Fruit fly (Drosophila melanogaster) whole organism, prepupa: ENCODE measurements around the gene Ir68a.
A peak's percentile ranks its signal among the peaks of the same experiment; 100 is the strongest.

Experiments used
- CG10631 ChIP-seq: fragments of 200-800 bp; sonication (Bioruptor generic); optimal IDR thresholded peaks from 2 replicates; lab custom pipeline; 2016; ENCODE audit warnings: missing biosample characterization, missing genetic modification characterization
- CG11294 ChIP-seq: fragments of 200-800 bp; sonication (Bioruptor generic); IDR thresholded peaks from 2 replicates; pipeline ENCODE4 v1.3.6; 2022; ENCODE audit warnings: missing biosample characterization, missing genetic modification characterization
- CG11762 ChIP-seq: fragments of 200-800 bp; sonication (Bioruptor generic); optimal IDR thresholded peaks from 3 replicates; lab custom pipeline; 2016; ENCODE audit warnings: missing biosample characterization, missing genetic modification characterization; ENCODE audit not compliant: insufficient read depth
- CG15336 ChIP-seq: fragments of 200-800 bp; sonication (Bioruptor generic); IDR thresholded peaks from 2 replicates; pipeline ENCODE4 v1.3.6; 2022; ENCODE audit warnings: missing biosample characterization, missing genetic modification characterization
- CG1621 ChIP-seq: fragments of 200-800 bp; sonication (Bioruptor generic); optimal IDR thresholded peaks from 3 replicates; lab custom pipeline; 2018; ENCODE audit warnings: missing biosample characterization, mild to moderate bottlenecking, missing genetic modification characterization
- CG31627 ChIP-seq: fragments of 200-800 bp; sonication (Bioruptor generic); optimal IDR thresholded peaks from 3 replicates; lab custom pipeline; 2016; ENCODE audit warnings: missing biosample characterization, missing genetic modification characterization
- CG32006 ChIP-seq: fragments of 200-800 bp; sonication (Bioruptor generic); optimal IDR thresholded peaks from 3 replicates; lab custom pipeline; 2017; ENCODE audit warnings: missing biosample characterization, mild to moderate bottlenecking, missing genetic modification characterization
- CG34406 ChIP-seq: fragments of 200-800 bp; sonication (Bioruptor generic); optimal IDR thresholded peaks from 3 replicates; lab custom pipeline; 2016; ENCODE audit warnings: missing biosample characterization, missing genetic modification characterization
- CG6276 ChIP-seq: fragments of 200-800 bp; sonication (Bioruptor generic); optimal IDR thresholded peaks from 2 replicates; lab custom pipeline; 2017; ENCODE audit warnings: missing biosample characterization, mild to moderate bottlenecking, missing genetic modification characterization
- CG6808 ChIP-seq: fragments of 200-800 bp; sonication (Bioruptor generic); optimal IDR thresholded peaks from 3 replicates; lab custom pipeline; 2017; ENCODE audit warnings: missing biosample characterization, missing genetic modification characterization, mild to moderate bottlenecking, moderate library complexity, missing genetic modification reagents
- CG6854 ChIP-seq: fragments of 200-800 bp; sonication (Bioruptor generic); optimal IDR thresholded peaks from 2 replicates; lab custom pipeline; 2017; ENCODE audit warnings: missing biosample characterization, mild to moderate bottlenecking, missing genetic modification characterization
- CG7368 ChIP-seq: fragments of 200-800 bp; sonication (Bioruptor generic); optimal IDR thresholded peaks from 3 replicates; lab custom pipeline; 2016; ENCODE audit warnings: missing biosample characterization, missing genetic modification characterization
- CG8319 ChIP-seq: fragments of 200-800 bp; sonication (Bioruptor generic); optimal IDR thresholded peaks from 3 replicates; lab custom pipeline; 2016; ENCODE audit warnings: missing biosample characterization, missing genetic modification characterization
- CG8632 ChIP-seq: fragments of 200-800 bp; sonication (Bioruptor generic); optimal IDR thresholded peaks from 3 replicates; lab custom pipeline; 2016; ENCODE audit warnings: missing biosample characterization, missing genetic modification characterization
- CG9139 ChIP-seq: fragments of 200-800 bp; sonication (Bioruptor generic); optimal IDR thresholded peaks from 3 replicates; lab custom pipeline; 2017; ENCODE audit warnings: missing biosample characterization, mild to moderate bottlenecking, missing genetic modification characterization
- Eip93F ChIP-seq: fragments of 200-800 bp; sonication (Bioruptor generic); optimal IDR thresholded peaks from 2 replicates; lab custom pipeline; 2016; ENCODE audit warnings: missing biosample characterization, mild to moderate bottlenecking, missing genetic modification characterization
- Hr39 ChIP-seq: fragments of 200-800 bp; sonication (Bioruptor generic); optimal IDR thresholded peaks from 2 replicates; lab custom pipeline; 2016; ENCODE audit warnings: missing biosample characterization, missing genetic modification characterization
- Lpt ChIP-seq: fragments of 200-800 bp; sonication (Bioruptor generic); optimal IDR thresholded peaks from 3 replicates; lab custom pipeline; 2016; ENCODE audit warnings: missing biosample characterization, missing genetic modification characterization
- Smox ChIP-seq: fragments of 200-800 bp; sonication (Bioruptor generic); optimal IDR thresholded peaks from 3 replicates; lab custom pipeline; 2016; ENCODE audit warnings: missing biosample characterization, missing genetic modification characterization
- Sox102F ChIP-seq: fragments of 200-800 bp; sonication (Bioruptor generic); optimal IDR thresholded peaks from 2 replicates; lab custom pipeline; 2016; ENCODE audit warnings: missing biosample characterization, mild to moderate bottlenecking, missing genetic modification characterization
- Sox14 ChIP-seq: fragments of 200-800 bp; sonication (Bioruptor generic); optimal IDR thresholded peaks from 3 replicates; lab custom pipeline; 2016; ENCODE audit warnings: missing biosample characterization, missing genetic modification characterization
- Sox15 ChIP-seq: fragments of 200-800 bp; sonication (Bioruptor generic); optimal IDR thresholded peaks from 3 replicates; lab custom pipeline; 2016; ENCODE audit warnings: missing biosample characterization, missing genetic modification characterization
- acj6 ChIP-seq: fragments of 200-800 bp; sonication (Bioruptor generic); optimal IDR thresholded peaks from 3 replicates; lab custom pipeline; 2016; ENCODE audit warnings: missing biosample characterization, missing genetic modification characterization
- cyc ChIP-seq: fragments of 200-800 bp; sonication (Bioruptor generic); optimal IDR thresholded peaks from 3 replicates; lab custom pipeline; 2016; ENCODE audit warnings: missing biosample characterization, missing genetic modification characterization
- dac ChIP-seq: fragments of 200-800 bp; sonication (Bioruptor generic); optimal IDR thresholded peaks from 2 replicates; lab custom pipeline; 2017; ENCODE audit warnings: missing biosample characterization, mild to moderate bottlenecking, missing genetic modification characterization
- dsx ChIP-seq: fragments of 200-800 bp; optimal IDR thresholded peaks from 3 replicates; lab custom pipeline; 2019; ENCODE audit warnings: missing biosample characterization, mild to moderate bottlenecking, missing genetic modification characterization, moderate library complexity; ENCODE audit not compliant: poor library complexity, severe bottlenecking
- eg ChIP-seq: fragments of 200-800 bp; sonication (Bioruptor generic); IDR thresholded peaks from 3 replicates; pipeline ENCODE4 v1.3.6; 2022; ENCODE audit warnings: missing biosample characterization, missing genetic modification characterization
- fkh ChIP-seq: fragments of 200-800 bp; sonication (Bioruptor generic); optimal IDR thresholded peaks from 3 replicates; lab custom pipeline; 2017; ENCODE audit warnings: missing biosample characterization, mild to moderate bottlenecking, missing genetic modification characterization, moderate library complexity
- net ChIP-seq: fragments of 200-800 bp; sonication (Bioruptor generic); optimal IDR thresholded peaks from 3 replicates; lab custom pipeline; 2016; ENCODE audit warnings: missing biosample characterization, missing genetic modification characterization
- spab ChIP-seq: fragments of 200-800 bp; sonication (Bioruptor generic); optimal IDR thresholded peaks from 2 replicates; lab custom pipeline; 2017; ENCODE audit warnings: missing biosample characterization, mild to moderate bottlenecking, missing genetic modification characterization, missing genetic modification reagents
- ss ChIP-seq, 2 experiments: fragments of 200-800 bp; sonication (Bioruptor generic); optimal IDR thresholded peaks; 2 replicates in 1 of 2; 3 replicates in 1 of 2; lab custom pipeline; 2017 to 2018; ENCODE audit warnings: mild to moderate bottlenecking in 2 of 2, missing biosample characterization in 2 of 2, missing genetic modification characterization in 2 of 2, moderate library complexity in 1 of 2
- vri ChIP-seq: fragments of 200-800 bp; sonication (Bioruptor generic); optimal IDR thresholded peaks from 3 replicates; lab custom pipeline; 2016; ENCODE audit warnings: missing biosample characterization, mild to moderate bottlenecking, missing genetic modification characterization

The Ir68a gene

DNA sequence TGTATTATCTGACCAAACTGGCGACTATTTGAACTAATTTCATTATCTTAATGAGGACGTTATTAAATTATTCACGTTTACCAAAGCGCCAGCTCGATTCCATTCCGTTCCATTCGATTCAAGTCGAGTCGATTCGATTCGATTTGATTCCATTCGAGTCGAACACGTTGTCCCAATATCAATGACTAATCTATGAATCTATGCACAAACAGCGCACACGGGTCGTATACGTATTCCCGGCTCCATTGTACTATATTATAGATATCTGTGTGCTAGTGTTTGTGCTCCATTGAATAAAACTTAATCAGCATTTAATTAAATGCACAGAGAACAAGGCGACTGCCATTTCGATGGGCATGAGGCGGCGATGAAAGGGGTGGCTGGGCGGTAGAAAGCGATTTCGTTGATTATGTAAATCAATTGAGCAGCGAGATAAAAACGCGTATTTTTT, 3.2 kb upstream of the Ir68a start (continued):
- TF ChIP-seq dac (no peak), ss (GFP tag; optimal IDR thresholded peaks at IDR 0.05; lab: Kevin White, UChicago) (peak in 1 of 2 experiments; percentile 23)

DNA sequence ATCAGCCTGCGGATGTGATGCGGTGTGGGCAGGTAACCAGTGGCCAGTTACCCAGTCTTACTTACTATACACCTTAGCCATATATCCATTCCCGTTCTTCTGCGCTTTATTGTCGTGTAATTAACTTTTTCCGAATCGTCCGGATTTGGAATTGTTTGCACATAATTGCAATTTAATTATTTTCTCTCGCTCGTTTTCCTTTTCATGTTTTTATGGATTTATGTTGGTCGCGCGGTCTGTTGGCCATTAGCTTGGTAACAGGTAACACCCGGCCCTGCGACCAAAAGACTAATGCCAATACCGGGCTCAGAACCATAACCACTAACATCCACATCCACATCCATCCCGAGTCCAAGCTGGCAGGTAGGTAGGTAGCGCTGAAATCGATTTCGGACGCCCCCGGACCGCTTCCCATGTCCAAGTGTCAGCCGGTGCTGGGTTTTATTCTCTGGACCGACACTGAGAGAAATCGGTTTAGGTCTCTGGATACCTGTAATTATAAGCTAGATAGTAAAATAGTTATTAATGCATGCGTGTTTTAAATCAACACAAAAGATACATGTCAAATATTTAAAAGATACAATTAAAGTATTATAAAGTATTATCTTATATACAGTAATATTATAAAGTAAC, 1.2 kb upstream of the Ir68a start:
- TF ChIP-seq net (GFP tag; lab: Kevin White, UChicago) (no peak), CG7368 (no peak), CG34406 (GFP tag; lab: Kevin White, UChicago) (no peak), CG15336 (GFP tag; lab: Robert Waterston, UW) (no peak), CG11762 (GFP tag; lab: Kevin White, UChicago) (no peak), cyc (no peak), Sox15 (GFP tag; lab: Kevin White, UChicago) (no peak), CG10631 (peak; percentile 19), CG6276 (GFP tag; lab: Kevin White, UChicago) (no peak)
- TF ChIP-seq, all 60 proteins: peak for 1

DNA sequence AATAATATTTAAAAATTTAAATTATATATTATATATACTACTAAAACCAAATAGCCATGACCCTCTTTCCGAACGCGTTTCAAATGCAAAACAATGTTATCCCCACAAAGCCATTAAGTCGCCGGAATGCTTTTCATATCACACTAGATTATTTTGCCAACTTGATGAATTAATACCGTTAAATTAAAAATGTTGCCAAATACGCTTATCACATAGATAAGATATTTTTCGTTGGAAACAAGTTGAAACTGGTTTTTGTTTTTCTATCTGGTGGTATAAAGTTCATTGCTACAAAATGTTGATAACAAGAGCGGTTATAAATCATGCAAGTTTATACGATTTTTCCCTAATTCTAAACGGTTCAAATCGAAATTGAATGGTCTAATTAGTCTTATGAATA, 2.5 kb downstream of the Ir68a start:
- peak; percentile 68 for TF ChIP-seq vri (GFP tag; lab: Kevin White, UChicago)
- no peak for TF ChIP-seq CG8632 (GFP tag; lab: Kevin White, UChicago)
- TF ChIP-seq, all 60 proteins: peak for 1

DNA sequence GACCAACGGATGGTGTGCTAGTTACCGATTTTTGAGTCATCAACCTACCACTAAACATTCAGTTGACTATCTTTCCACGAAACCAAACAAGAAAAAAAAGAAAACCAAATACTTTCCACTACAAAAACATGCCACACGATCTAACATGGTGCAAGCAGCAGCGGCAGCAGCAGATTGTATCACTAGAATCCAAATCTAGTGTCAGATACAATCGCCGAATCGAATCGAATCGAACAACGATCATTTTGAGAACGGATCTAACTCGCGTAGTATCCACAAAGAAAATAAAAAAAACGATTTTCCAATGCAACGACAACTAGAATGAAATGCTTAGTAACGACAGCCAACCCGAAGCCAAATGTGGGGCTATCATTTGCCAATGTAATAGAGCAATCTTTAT, 8.3 kb downstream of the Ir68a start:
- TF ChIP-seq CG1621 (tag; lab: Kevin White, UChicago) (no peak), eg (GFP tag; lab: Robert Waterston, UW) (no peak), CG11294 (GFP tag; lab: Robert Waterston, UW) (no peak), dsx (GFP tag; lab: Kevin White, UChicago) (no peak), CG31627 (GFP tag; lab: Kevin White, UChicago) (no peak), Sox14 (no peak), CG8319 (no peak), CG9139 (GFP tag; lab: Kevin White, UChicago) (no peak), acj6 (GFP tag; lab: Kevin White, UChicago) (no peak), CG6808 (GFP tag; lab: Kevin White, UChicago) (no peak), CG32006 (GFP tag; lab: Kevin White, UChicago) (no peak), vri (GFP tag; lab: Kevin White, UChicago) (no peak), fkh (no peak), Sox102F (GFP tag; lab: Kevin White, UChicago) (no peak), CG11762 (GFP tag; lab: Kevin White, UChicago) (no peak)

- TF ChIP-seq CG1621 (tag; lab: Kevin White, UChicago), result no peak
- TF ChIP-seq Hr39 (GFP tag; lab: Kevin White, UChicago), result no peak
- TF ChIP-seq Sox15 (GFP tag; lab: Kevin White, UChicago), result no peak
- no peak for TF ChIP-seq spab
- no peak for TF ChIP-seq Sox14
- TF ChIP-seq Lpt (GFP tag; lab: Kevin White, UChicago), result no peak
- no peak for TF ChIP-seq Smox (GFP tag; lab: Kevin White, UChicago)
- TF ChIP-seq CG6808 (GFP tag; lab: Kevin White, UChicago), result no peak
Observed at dm6 chr3L:11224651-11225050, 11.4 kb downstream of the Ir68a start.

DNA sequence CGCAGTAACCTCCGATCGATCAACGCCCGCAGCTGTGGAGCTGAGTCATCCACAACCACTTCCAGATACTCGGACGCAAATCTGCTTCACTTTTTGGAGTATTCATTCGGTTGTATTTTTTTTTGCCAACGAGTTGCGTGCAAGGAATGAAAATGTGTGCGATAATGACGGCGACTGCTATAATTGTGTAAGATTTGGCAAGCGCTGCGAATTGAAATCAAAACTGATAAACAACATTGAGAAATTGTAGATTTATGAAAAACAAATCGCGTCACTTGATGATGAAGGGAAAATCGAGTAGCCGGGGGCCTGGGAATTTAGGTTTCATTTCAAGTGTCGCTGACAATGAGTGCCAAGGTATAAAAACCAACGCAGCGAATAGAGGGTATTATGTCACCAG, 17.1 kb downstream of the Ir68a start:
- TF ChIP-seq Eip93F (GFP tag; lab: Kevin White, UChicago) (peak; percentile 56), CG6854 (peak; percentile 13), Sox15 (GFP tag; lab: Kevin White, UChicago) (no peak), vri (GFP tag; lab: Kevin White, UChicago) (peak; percentile 94)
